Fruit fly (Drosophila melanogaster) whole organism: ENCODE results near the gene CG10589.

ENCODE experiments used
- CG8478 ChIP-seq: fragments of >200 bp; optimal IDR thresholded peaks from 2 replicates; lab custom pipeline; 2018; ENCODE audit warnings: inconsistent platforms
- Dll ChIP-seq: fragments of >200 bp; optimal IDR thresholded peaks from 2 replicates; lab custom pipeline; 2017
- pan ChIP-seq: fragments of >200 bp; optimal IDR thresholded peaks from 2 replicates; lab custom pipeline; 2017
- usp ChIP-seq: fragments of >200 bp; optimal IDR thresholded peaks from 2 replicates; lab custom pipeline; 2017; ENCODE audit warnings: missing biosample characterization, missing genetic modification characterization, mixed read lengths

DNA sequence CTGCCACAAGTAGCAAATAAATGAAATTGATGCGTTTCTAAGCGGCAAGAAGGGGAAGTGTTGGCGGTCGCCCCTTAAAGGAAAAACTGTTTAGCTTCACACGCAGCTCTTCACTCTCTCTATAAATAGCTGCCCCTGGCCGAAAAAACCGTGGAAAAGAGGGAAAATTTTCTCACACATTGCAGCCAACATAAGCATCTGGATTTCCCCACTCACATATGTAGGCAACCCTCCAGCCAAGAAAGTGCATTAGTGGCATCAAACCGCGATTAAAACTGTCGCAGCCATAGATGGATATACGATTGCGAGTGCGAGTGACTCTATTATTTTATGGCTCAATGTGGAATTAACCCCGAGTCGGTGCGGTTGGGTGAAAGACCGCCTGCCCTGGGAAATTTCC is 4.9 kb downstream of the CG10589 start:
- no peak for TF ChIP-seq Dll
- TF ChIP-seq usp (GFP tag; lab: Kevin White, UChicago) = no peak
- no peak for TF ChIP-seq CG8478
- TF ChIP-seq pan = no peak
